ENCODE assay signal across 2 fruit fly cellular contexts in genomic region chr3R:14569411-14570107, dm6.
TF ChIP-seq lines count a peak whose summit lies in the region.

Gene Cys, minus strand, starts transcription at chr3R:14569644.

TF ChIP-seq in whole organism, adult, 20 proteins besides CTCF, POLR2A, EP300 and RAD21 (continued from another document):
- TF ChIP-seq Hr96 (GFP tag; optimal IDR thresholded peaks at IDR 0.05; lab: Kevin White, UChicago) = no peak

TF ChIP-seq in whole organism, embryonic, 481 proteins besides CTCF, POLR2A, EP300 and RAD21 (continued from another document and continues in another):
- TF ChIP-seq zfh1 (GFP tag; IDR thresholded peaks at IDR 0.05; lab: Robert Waterston, UW) = peak; percentile 54; the same call in 1 of the 3 replicates
- TF ChIP-seq CG10543 (GFP tag; optimal IDR thresholded peaks at IDR 0.05; lab: Kevin White, UChicago) = peak; percentile 20
- no peak for TF ChIP-seq gt (GFP tag; IDR thresholded peaks at IDR 0.05; lab: Robert Waterston, UW)
- no peak for TF ChIP-seq CG13424 (tag; optimal IDR thresholded peaks at IDR 0.05; lab: Kevin White, UChicago)
- TF ChIP-seq CG16779 (GFP tag; IDR thresholded peaks at IDR 0.05; lab: Robert Waterston, UW) = peak; percentile 36; the same call in 1 of the 2 replicates
- TF ChIP-seq chinmo (GFP tag; IDR thresholded peaks at IDR 0.05; lab: Robert Waterston, UW; ENCODE audit: partially characterized antibody) = peak; percentile 23; the same call in 1 of the 4 replicates
- TF ChIP-seq Med (GFP tag; lab: Kevin White, UChicago) = peak; percentile 78
- peak; percentile 42 for TF ChIP-seq ac (GFP tag; optimal IDR thresholded peaks at IDR 0.05; lab: Kevin White, UChicago)
- TF ChIP-seq ase (GFP tag; IDR thresholded peaks at IDR 0.05; lab: Robert Waterston, UW) = no peak
- 0 out of 3 replicates have a peak, but pooled peaks have one; percentile 9 for TF ChIP-seq Opbp (GFP tag; IDR thresholded peaks at IDR 0.05; lab: Robert Waterston, UW; ENCODE audit: partially characterized antibody)
- TF ChIP-seq CG2678 (tag; optimal IDR thresholded peaks at IDR 0.05; lab: Kevin White, UChicago) = peak; percentile 42
- no peak for TF ChIP-seq Fer1 (GFP tag; optimal IDR thresholded peaks at IDR 0.05; lab: Kevin White, UChicago)
- peak; percentile 27 for TF ChIP-seq CG6813 (GFP tag; optimal IDR thresholded peaks at IDR 0.05; lab: Kevin White, UChicago)
- TF ChIP-seq schlank (tag; optimal IDR thresholded peaks at IDR 0.05; lab: Kevin White, UChicago) = peak; percentile 9
- TF ChIP-seq jing (GFP tag; optimal IDR thresholded peaks at IDR 0.05; lab: Kevin White, UChicago) = no peak
- no peak for TF ChIP-seq CG15269 (tag; optimal IDR thresholded peaks at IDR 0.05; lab: Kevin White, UChicago)
- no peak for TF ChIP-seq Dfd (GFP tag; optimal IDR thresholded peaks at IDR 0.05; lab: Kevin White, UChicago)
- 0 out of 3 replicates have a peak, but pooled peaks have one; percentile 36 for TF ChIP-seq otp (GFP tag; IDR thresholded peaks at IDR 0.05; lab: Robert Waterston, UW)
- TF ChIP-seq pho (GFP tag; optimal IDR thresholded peaks at IDR 0.05; lab: Kevin White, UChicago) = peak; percentile 16
- TF ChIP-seq repo (GFP tag; optimal IDR thresholded peaks at IDR 0.05; lab: Kevin White, UChicago) = no peak
- TF ChIP-seq CG15601 (tag; optimal IDR thresholded peaks at IDR 0.05; lab: Kevin White, UChicago) = peak; percentile 26
- TF ChIP-seq PHDP (tag; optimal IDR thresholded peaks at IDR 0.05; lab: Kevin White, UChicago) = peak; percentile 56
- peak; percentile 89 for TF ChIP-seq CG12769 (tag; optimal IDR thresholded peaks at IDR 0.05; lab: Kevin White, UChicago)
- TF ChIP-seq bsh (GFP tag; optimal IDR thresholded peaks at IDR 0.05; lab: Kevin White, UChicago) = peak in 1 of 2 experiments; percentile 52
- no peak for TF ChIP-seq CG5953 (GFP tag; IDR thresholded peaks at IDR 0.05; lab: Robert Waterston, UW)
- no peak for TF ChIP-seq CG11085 (GFP tag; IDR thresholded peaks at IDR 0.05; lab: Robert Waterston, UW)
- TF ChIP-seq slbo (GFP tag; IDR thresholded peaks at IDR 0.05; lab: Robert Waterston, UW) = peak; percentile 49
- peak in 1 of 2 experiments; percentile 18 for TF ChIP-seq Pdp1 (GFP tag; optimal IDR thresholded peaks at IDR 0.05; lab: Kevin White, UChicago)
- peak; percentile 42 for TF ChIP-seq da (GFP tag; optimal IDR thresholded peaks at IDR 0.05; lab: Kevin White, UChicago)
- TF ChIP-seq dmrt11E (tag; optimal IDR thresholded peaks at IDR 0.05; lab: Kevin White, UChicago) = peak; percentile 9
- TF ChIP-seq ap (GFP tag; IDR thresholded peaks at IDR 0.05; lab: Robert Waterston, UW) = 0 out of 2 replicates have a peak, but pooled peaks have one; percentile 39
- peak; percentile 32; the same call in 1 of the 2 replicates for TF ChIP-seq chm (GFP tag; IDR thresholded peaks at IDR 0.05; lab: Robert Waterston, UW)
- no peak for TF ChIP-seq lbe (GFP tag; optimal IDR thresholded peaks at IDR 0.05; lab: Kevin White, UChicago)
- 0 out of 3 replicates have a peak, but pooled peaks have one; percentile 12 for TF ChIP-seq HLH4C (GFP tag; IDR thresholded peaks at IDR 0.05; lab: Robert Waterston, UW; ENCODE audit: partially characterized antibody)
- peak; percentile 92 for TF ChIP-seq kah (GFP tag; optimal IDR thresholded peaks at IDR 0.05; lab: Kevin White, UChicago)
- TF ChIP-seq bcd (GFP tag; optimal IDR thresholded peaks at IDR 0.05; lab: Kevin White, UChicago) = no peak
- peak; percentile 30 for TF ChIP-seq B-H2 (GFP tag; optimal IDR thresholded peaks at IDR 0.05; lab: Kevin White, UChicago)
- TF ChIP-seq z (GFP tag; IDR thresholded peaks at IDR 0.05; lab: Robert Waterston, UW) = 0 out of 3 replicates have a peak, but pooled peaks have one; percentile 61
- TF ChIP-seq Hmr (GFP tag; optimal IDR thresholded peaks at IDR 0.05; lab: Kevin White, UChicago) = peak; percentile 30
- peak; percentile 33; the same call in 1 of the 2 replicates for TF ChIP-seq CG9932 (GFP tag; IDR thresholded peaks at IDR 0.05; lab: Robert Waterston, UW)
- TF ChIP-seq grau (tag; optimal IDR thresholded peaks at IDR 0.05; lab: Kevin White, UChicago) = peak; percentile 27
- TF ChIP-seq her (GFP tag; optimal IDR thresholded peaks at IDR 0.05; lab: Kevin White, UChicago) = peak; percentile 13
- no peak for TF ChIP-seq dm (GFP tag; optimal IDR thresholded peaks at IDR 0.05; lab: Kevin White, UChicago)
- peak in 1 of 2 experiments; percentile 15 for TF ChIP-seq Eip74EF (GFP tag; optimal IDR thresholded peaks at IDR 0.05; lab: Kevin White, UChicago)
- TF ChIP-seq Hr78 (GFP tag; optimal IDR thresholded peaks at IDR 0.05; lab: Kevin White, UChicago) = peak in 1 of 2 experiments; percentile 74
- TF ChIP-seq Scr (GFP tag; IDR thresholded peaks at IDR 0.05; lab: Robert Waterston, UW; ENCODE audit: partially characterized antibody) = peak; percentile 9; the same call in 1 of the 2 replicates
- peak; percentile 19 for TF ChIP-seq unpg (GFP tag; optimal IDR thresholded peaks at IDR 0.05; lab: Kevin White, UChicago)
- TF ChIP-seq CG13894 (tag; optimal IDR thresholded peaks at IDR 0.05; lab: Kevin White, UChicago) = peak; percentile 73
- peak; percentile 17 for TF ChIP-seq CG7786 (GFP tag; optimal IDR thresholded peaks at IDR 0.05; lab: Kevin White, UChicago)
- peak; percentile 80 for TF ChIP-seq sens (GFP tag; lab: Kevin White, UChicago)
- TF ChIP-seq Bgb (GFP tag; IDR thresholded peaks at IDR 0.05; lab: Robert Waterston, UW; ENCODE audit: partially characterized antibody) = peak; percentile 27; the same call in 1 of the 2 replicates
- TF ChIP-seq Antp (GFP tag; optimal IDR thresholded peaks at IDR 0.05; lab: Kevin White, UChicago) = peak; percentile 38
- TF ChIP-seq CG32532 (GFP tag; IDR thresholded peaks at IDR 0.05; lab: Robert Waterston, UW) = peak; percentile 47; the same call in 1 of the 2 replicates
- TF ChIP-seq zfh2 (GFP tag; optimal IDR thresholded peaks at IDR 0.05; lab: Kevin White, UChicago) = no peak
- TF ChIP-seq CG1603 (tag; optimal IDR thresholded peaks at IDR 0.05; lab: Kevin White, UChicago) = peak; percentile 13
- TF ChIP-seq Ada2b (GFP tag; IDR thresholded peaks at IDR 0.05; lab: Robert Waterston, UW) = no peak
- no peak for TF ChIP-seq CG6854 (GFP tag; optimal IDR thresholded peaks at IDR 0.05; lab: Kevin White, UChicago)
- TF ChIP-seq Trl (optimal IDR thresholded peaks at IDR 0.05; lab: Kevin White, UChicago) = peak; percentile 18 to 43
- TF ChIP-seq Trl (GFP tag; optimal IDR thresholded peaks at IDR 0.05; lab: Kevin White, UChicago) = peak; percentile 51
- peak; percentile 55 for TF ChIP-seq CG8281 (tag; optimal IDR thresholded peaks at IDR 0.05; lab: Kevin White, UChicago)
- peak; percentile 39; the same call in 1 of the 2 replicates for TF ChIP-seq sob (GFP tag; IDR thresholded peaks at IDR 0.05; lab: Robert Waterston, UW)
- peak; percentile 62 for TF ChIP-seq onecut (GFP tag; IDR thresholded peaks at IDR 0.05; lab: Robert Waterston, UW)
- TF ChIP-seq CG14860 (GFP tag; IDR thresholded peaks at IDR 0.05; lab: Robert Waterston, UW; ENCODE audit: partially characterized antibody) = no peak
- no peak for TF ChIP-seq sc (optimal IDR thresholded peaks at IDR 0.05; lab: Kevin White, UChicago)
- TF ChIP-seq sc (GFP tag; optimal IDR thresholded peaks at IDR 0.05; lab: Kevin White, UChicago) = peak; percentile 19
- no peak for TF ChIP-seq gro (GFP tag; optimal IDR thresholded peaks at IDR 0.05; lab: Kevin White, UChicago)
- no peak for TF ChIP-seq run (tag; optimal IDR thresholded peaks at IDR 0.05; lab: Kevin White, UChicago)
- peak; percentile 18 for TF ChIP-seq Ets65A (GFP tag; lab: Kevin White, UChicago)
- peak; percentile 31 for TF ChIP-seq abd-A (tag; optimal IDR thresholded peaks at IDR 0.05; lab: Kevin White, UChicago)
- TF ChIP-seq NfI (GFP tag; optimal IDR thresholded peaks at IDR 0.05; lab: Kevin White, UChicago) = peak; percentile 13
- no peak for TF ChIP-seq CG6689 (GFP tag; IDR thresholded peaks at IDR 0.05; lab: Robert Waterston, UW)
- no peak for TF ChIP-seq sima (GFP tag; optimal IDR thresholded peaks at IDR 0.05; lab: Kevin White, UChicago)
- TF ChIP-seq nmo (GFP tag; optimal IDR thresholded peaks at IDR 0.05; lab: Kevin White, UChicago) = peak; percentile 19
- TF ChIP-seq MESR4 (GFP tag; optimal IDR thresholded peaks at IDR 0.05; lab: Kevin White, UChicago) = peak; percentile 26
- no peak for TF ChIP-seq pan (optimal IDR thresholded peaks at IDR 0.05; lab: Kevin White, UChicago)
- TF ChIP-seq pan (GFP tag; optimal IDR thresholded peaks at IDR 0.05 in 1 of 2, IDR thresholded peaks at IDR 0.05 in 1 of 2) = peak in 1 of 2 experiments; percentile 26
- TF ChIP-seq CG4707 (GFP tag; optimal IDR thresholded peaks at IDR 0.05; lab: Kevin White, UChicago) = no peak
- TF ChIP-seq CG10462 (GFP tag; optimal IDR thresholded peaks at IDR 0.05; lab: Kevin White, UChicago) = no peak
- TF ChIP-seq CG6654 (GFP tag; optimal IDR thresholded peaks at IDR 0.05; lab: Kevin White, UChicago) = no peak
- TF ChIP-seq CG17385 (GFP tag; optimal IDR thresholded peaks at IDR 0.05; lab: Kevin White, UChicago) = peak; percentile 23
- 0 out of 2 replicates have a peak, but pooled peaks have one; percentile 22 for TF ChIP-seq sim (GFP tag; IDR thresholded peaks at IDR 0.05; lab: Robert Waterston, UW)
- peak; percentile 39 for TF ChIP-seq CG7839 (tag; optimal IDR thresholded peaks at IDR 0.05; lab: Kevin White, UChicago)
- peak; percentile 5 for TF ChIP-seq CG12071 (GFP tag; optimal IDR thresholded peaks at IDR 0.05; lab: Kevin White, UChicago)
- TF ChIP-seq CG14050 (GFP tag; IDR thresholded peaks at IDR 0.05; lab: Robert Waterston, UW) = no peak
- peak; percentile 19 for TF ChIP-seq Asciz (GFP tag; optimal IDR thresholded peaks at IDR 0.05; lab: Kevin White, UChicago)
- peak; percentile 27 for TF ChIP-seq D19B (GFP tag; optimal IDR thresholded peaks at IDR 0.05; lab: Kevin White, UChicago)
- peak; percentile 26; the same call in 1 of the 2 replicates for TF ChIP-seq amos (GFP tag; IDR thresholded peaks at IDR 0.05; lab: Robert Waterston, UW; ENCODE audit: partially characterized antibody)
- TF ChIP-seq CG2129 (GFP tag; IDR thresholded peaks at IDR 0.05; lab: Robert Waterston, UW; ENCODE audit: partially characterized antibody) = no peak
- peak; percentile 43 for TF ChIP-seq dmrt99B (tag; optimal IDR thresholded peaks at IDR 0.05; lab: Kevin White, UChicago)
- TF ChIP-seq CG17328 (GFP tag; IDR thresholded peaks at IDR 0.05; lab: Robert Waterston, UW) = peak; percentile 36; the same call in 1 of the 2 replicates
- no peak for TF ChIP-seq Atf3 (GFP tag; optimal IDR thresholded peaks at IDR 0.05; lab: Kevin White, UChicago)
- TF ChIP-seq ci (GFP tag; IDR thresholded peaks at IDR 0.05; lab: Robert Waterston, UW) = peak; percentile 70; the same call in 2 of the 3 replicates
- peak; percentile 73 for TF ChIP-seq Jarid2 (GFP tag; optimal IDR thresholded peaks at IDR 0.05; lab: Kevin White, UChicago)
- no peak for TF ChIP-seq CG10321 (GFP tag; IDR thresholded peaks at IDR 0.05; lab: Robert Waterston, UW)
- TF ChIP-seq wdn (GFP tag; IDR thresholded peaks at IDR 0.05; lab: Robert Waterston, UW) = 0 out of 2 replicates have a peak, but pooled peaks have one; percentile 28
- no peak for TF ChIP-seq Ravus (GFP tag; IDR thresholded peaks at IDR 0.05; lab: Robert Waterston, UW)
- TF ChIP-seq CG18262 (tag; optimal IDR thresholded peaks at IDR 0.05; lab: Kevin White, UChicago) = peak; percentile 34
- peak; percentile 46; the same call in 1 of the 3 replicates for TF ChIP-seq CG6791 (GFP tag; IDR thresholded peaks at IDR 0.05; lab: Robert Waterston, UW; ENCODE audit: partially characterized antibody)
- TF ChIP-seq Blimp-1 (GFP tag; optimal IDR thresholded peaks at IDR 0.05; lab: Kevin White, UChicago) = peak; percentile 1
- 0 out of 3 replicates have a peak, but pooled peaks have one; percentile 61 for TF ChIP-seq CG11456 (GFP tag; IDR thresholded peaks at IDR 0.05; lab: Robert Waterston, UW)
- 0 out of 2 replicates have a peak, but pooled peaks have one; percentile 15 for TF ChIP-seq CG32767 (GFP tag; IDR thresholded peaks at IDR 0.05; lab: Robert Waterston, UW)
- TF ChIP-seq tin (GFP tag; optimal IDR thresholded peaks at IDR 0.05; lab: Kevin White, UChicago) = no peak
- TF ChIP-seq rib (GFP tag; IDR thresholded peaks at IDR 0.05; lab: Robert Waterston, UW) = 0 out of 2 replicates have a peak, but pooled peaks have one; percentile 31
- peak; percentile 1 for TF ChIP-seq CG17829 (tag; optimal IDR thresholded peaks at IDR 0.05; lab: Kevin White, UChicago)
- peak; percentile 35 for TF ChIP-seq HLH54F (GFP tag; optimal IDR thresholded peaks at IDR 0.05; lab: Kevin White, UChicago)
- TF ChIP-seq Sox102F (GFP tag; optimal IDR thresholded peaks at IDR 0.05; lab: Kevin White, UChicago) = peak; percentile 38
- TF ChIP-seq NFAT (GFP tag; IDR thresholded peaks at IDR 0.05; lab: Robert Waterston, UW) = peak; percentile 87; the same call in 1 of the 2 replicates
- TF ChIP-seq CG9727 (GFP tag; optimal IDR thresholded peaks at IDR 0.05; lab: Kevin White, UChicago) = peak; percentile 7
- no peak for TF ChIP-seq CG15011 (GFP tag; optimal IDR thresholded peaks at IDR 0.05; lab: Kevin White, UChicago)
- peak; percentile 30 for TF ChIP-seq CG6765 (GFP tag; optimal IDR thresholded peaks at IDR 0.05; lab: Kevin White, UChicago)
- no peak for TF ChIP-seq tx (GFP tag; optimal IDR thresholded peaks at IDR 0.05; lab: Kevin White, UChicago)
- TF ChIP-seq Dad (GFP tag; optimal IDR thresholded peaks at IDR 0.05; lab: Kevin White, UChicago) = no peak
- TF ChIP-seq bigmax (GFP tag; optimal IDR thresholded peaks at IDR 0.05; lab: Kevin White, UChicago) = peak; percentile 50
- TF ChIP-seq CG2875 (GFP tag; optimal IDR thresholded peaks at IDR 0.05; lab: Kevin White, UChicago) = peak; percentile 10
- peak; percentile 1 for TF ChIP-seq lab (GFP tag; optimal IDR thresholded peaks at IDR 0.05; lab: Kevin White, UChicago)
- TF ChIP-seq Oli (tag; optimal IDR thresholded peaks at IDR 0.05; lab: Kevin White, UChicago) = no peak
- peak in 1 of 3 experiments; percentile 11 for TF ChIP-seq lola (GFP tag; optimal IDR thresholded peaks at IDR 0.05; lab: Kevin White, UChicago)
- peak; percentile 39; the same call in 1 of the 2 replicates for TF ChIP-seq Rfx (GFP tag; IDR thresholded peaks at IDR 0.05; lab: Robert Waterston, UW)
- TF ChIP-seq Adf1 (GFP tag; IDR thresholded peaks at IDR 0.05; lab: Robert Waterston, UW) = no peak
- peak; percentile 34 for TF ChIP-seq sug (tag; optimal IDR thresholded peaks at IDR 0.05; lab: Kevin White, UChicago)
- TF ChIP-seq en (GFP tag; optimal IDR thresholded peaks at IDR 0.05; lab: Kevin White, UChicago) = no peak
- TF ChIP-seq pfk (GFP tag; optimal IDR thresholded peaks at IDR 0.05; lab: Kevin White, UChicago) = peak; percentile 42
- TF ChIP-seq CG17361 (GFP tag; IDR thresholded peaks at IDR 0.05; lab: Robert Waterston, UW) = peak; percentile 38; the same call in 2 of the 3 replicates
- TF ChIP-seq gem (tag; optimal IDR thresholded peaks at IDR 0.05; lab: Kevin White, UChicago) = peak; percentile 52
